Worm (Caenorhabditis elegans) whole organism, L3 larva: ENCODE results near the gene cdh-4.
A peak's percentile ranks its signal among the peaks of the same experiment; 100 is the strongest.

ENCODE experiments used
- aly-2 ChIP-seq: fragments of 150-350 bp; optimal IDR thresholded peaks from 2 replicates; lab custom pipeline; 2014; ENCODE audit warnings: missing biosample characterization, missing genetic modification characterization
- egl-27 ChIP-seq: sonication (generic microtip); optimal IDR thresholded peaks from 4 replicates; lab custom pipeline; 2017; ENCODE audit warnings: missing biosample characterization, missing genetic modification reagents, missing genetic modification characterization
- elt-2 ChIP-seq: sonication (generic microtip); optimal IDR thresholded peaks from 2 replicates; lab custom pipeline; 2016; ENCODE audit warnings: missing genetic modification reagents, mild to moderate bottlenecking, missing genetic modification characterization, missing compliant biosample characterization
- elt-3 ChIP-seq, 3 experiments: fragments of 150-350 bp in 1 of 3; sonication (generic microtip) in 2 of 3; optimal IDR thresholded peaks; 2 replicates in 2 of 3; 4 replicates in 1 of 3; lab custom pipeline; 2014 to 2017; ENCODE audit warnings: missing biosample characterization in 3 of 3, missing genetic modification characterization in 3 of 3
- lin-15B ChIP-seq: fragments of 150-350 bp; optimal IDR thresholded peaks from 2 replicates; lab custom pipeline; 2014; ENCODE audit warnings: missing biosample characterization, missing genetic modification characterization
- lin-39 ChIP-seq: fragments of 150-350 bp; optimal IDR thresholded peaks from 2 replicates; lab custom pipeline; 2018; ENCODE audit warnings: missing biosample characterization, missing genetic modification reagents, missing genetic modification characterization
- mml-1 ChIP-seq: fragments of 150-350 bp; sonication (generic microtip); optimal IDR thresholded peaks from 3 replicates; lab custom pipeline; 2014; ENCODE audit warnings: missing biosample characterization, missing genetic modification characterization
- nhr-11 ChIP-seq: fragments of 150-350 bp; optimal IDR thresholded peaks from 2 replicates; lab custom pipeline; 2014; ENCODE audit warnings: missing biosample characterization, missing genetic modification characterization
- nhr-12 ChIP-seq: fragments of 150-350 bp; optimal IDR thresholded peaks from 2 replicates; lab custom pipeline; 2014; ENCODE audit warnings: missing biosample characterization, missing genetic modification characterization
- nhr-23 ChIP-seq: fragments of 150-350 bp; optimal IDR thresholded peaks from 2 replicates; lab custom pipeline; 2014; ENCODE audit warnings: missing biosample characterization, missing genetic modification reagents, missing genetic modification characterization
- nhr-76 ChIP-seq: fragments of 150-350 bp; sonication (generic microtip); optimal IDR thresholded peaks from 5 replicates; lab custom pipeline; 2014; ENCODE audit warnings: missing biosample characterization, missing genetic modification characterization
- pqm-1 ChIP-seq: fragments of 150-350 bp; optimal IDR thresholded peaks from 2 replicates; lab custom pipeline; 2017; ENCODE audit warnings: missing biosample characterization, missing genetic modification characterization, inconsistent platforms
- snpc-4 ChIP-seq: fragments of 150-350 bp; optimal IDR thresholded peaks from 2 replicates; lab custom pipeline; 2014; ENCODE audit warnings: missing biosample characterization, missing genetic modification characterization
- ztf-11 ChIP-seq: fragments of 150-350 bp; optimal IDR thresholded peaks from 2 replicates; lab custom pipeline; 2014; ENCODE audit warnings: missing biosample characterization, missing genetic modification characterization

DNA sequence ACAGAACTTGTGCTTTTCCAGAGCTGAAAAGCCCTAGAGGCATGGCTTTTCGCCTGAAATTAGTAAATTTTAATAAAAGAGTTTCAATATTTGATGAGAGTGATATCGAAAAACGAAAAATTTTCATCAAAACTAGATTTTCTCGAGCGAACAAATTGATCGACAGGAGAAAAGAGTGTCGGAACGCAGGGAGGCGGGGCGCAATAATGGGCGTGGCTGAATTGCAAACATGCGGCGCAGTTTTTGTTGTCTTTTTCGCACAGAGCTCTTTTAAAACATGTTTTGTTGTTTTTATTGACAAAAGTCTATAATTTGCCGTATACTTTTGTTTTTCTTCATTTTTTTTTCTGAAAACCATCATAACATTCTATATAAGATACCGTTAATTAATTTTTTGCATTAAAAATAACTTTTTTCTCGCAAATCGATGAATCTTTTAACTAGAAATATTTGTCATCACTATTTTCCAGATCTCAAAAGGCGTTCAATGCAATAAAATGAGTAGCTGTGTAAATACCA is 58.3 kb downstream of the cdh-4 start, which contains the start of the genes sel-5 and wdr-48:
- TF ChIP-seq elt-2 (tag; lab: Kevin White, UChicago) (no peak), lin-15B (tag; lab: Kevin White, UChicago) (peak; percentile 33), nhr-12 (tag; lab: Kevin White, UChicago) (no peak), mml-1 (tag; lab: Kevin White, UChicago) (no peak), nhr-23 (tag; lab: Kevin White, UChicago) (no peak), lin-39 (tag; lab: Kevin White, UChicago) (peak; percentile 47), egl-27 (tag; lab: Kevin White, UChicago) (no peak), snpc-4 (tag; lab: Kevin White, UChicago) (no peak), ztf-11 (tag; lab: Kevin White, UChicago) (no peak), elt-3 (tag; optimal IDR thresholded peaks at IDR 0.05; lab: Kevin White, UChicago) (no peak), nhr-76 (no peak), pqm-1 (tag; lab: Kevin White, UChicago) (no peak), aly-2 (tag; lab: Kevin White, UChicago) (no peak), nhr-11 (tag; lab: Kevin White, UChicago) (no peak)
